Fruit fly (Drosophila melanogaster) ovary, adult (tissue): ENCODE measurements around the gene CG14327.

Experiments
- CG17801 ChIP-seq: fragments of 200-800 bp; optimal IDR thresholded peaks from 2 replicates; lab custom pipeline; 2019; ENCODE audit warnings: missing biosample characterization, mild to moderate bottlenecking, missing genetic modification characterization, moderate library complexity; ENCODE audit not compliant: partially characterized antibody

The CG14327 gene

DNA sequence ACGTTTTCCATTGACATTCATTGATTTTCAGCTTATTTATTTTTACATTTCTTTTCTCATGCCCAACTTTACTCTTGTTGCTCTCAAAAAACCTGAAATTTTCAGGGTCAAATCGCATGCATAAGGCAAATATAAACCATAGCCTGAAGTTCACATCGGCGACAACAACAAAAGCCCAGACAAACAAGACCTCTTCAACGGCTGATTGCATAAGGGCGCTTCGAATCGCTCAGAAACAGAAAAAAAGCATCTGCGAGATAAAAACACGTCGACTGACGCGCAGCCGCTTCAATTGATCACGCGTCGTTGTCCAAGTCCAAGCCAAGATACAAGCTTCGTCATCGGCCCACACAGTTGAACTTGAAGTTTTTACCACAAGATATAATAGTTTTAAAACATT lies at the start of gene CG14327:
CG14327 (plus strand) TSS at position 161 of the 400 bp plus-strand sequence.
- no peak for TF ChIP-seq CG17801 (GFP tag; lab: Kevin White, UChicago)

DNA sequence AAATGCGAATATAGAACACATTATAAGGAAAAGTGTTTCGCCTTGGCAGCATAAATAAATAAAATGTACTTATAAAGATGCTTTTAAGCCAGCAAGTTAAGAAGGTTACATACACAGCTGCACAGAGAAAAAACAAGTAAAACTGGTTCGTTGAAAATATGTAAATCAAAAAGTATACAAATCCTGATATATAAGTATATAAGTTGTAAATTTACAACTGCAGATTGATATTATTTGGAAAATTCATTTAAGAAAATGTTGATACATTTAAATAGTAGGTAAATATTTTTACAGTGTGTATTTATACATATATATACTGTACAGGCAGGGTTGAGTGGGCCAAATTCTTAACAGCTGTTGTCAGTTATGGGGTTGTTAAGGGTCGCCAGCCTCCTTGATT lies 48.7 kb upstream of the CG14327 start:
- TF ChIP-seq CG17801 (GFP tag; lab: Kevin White, UChicago), result no peak

DNA sequence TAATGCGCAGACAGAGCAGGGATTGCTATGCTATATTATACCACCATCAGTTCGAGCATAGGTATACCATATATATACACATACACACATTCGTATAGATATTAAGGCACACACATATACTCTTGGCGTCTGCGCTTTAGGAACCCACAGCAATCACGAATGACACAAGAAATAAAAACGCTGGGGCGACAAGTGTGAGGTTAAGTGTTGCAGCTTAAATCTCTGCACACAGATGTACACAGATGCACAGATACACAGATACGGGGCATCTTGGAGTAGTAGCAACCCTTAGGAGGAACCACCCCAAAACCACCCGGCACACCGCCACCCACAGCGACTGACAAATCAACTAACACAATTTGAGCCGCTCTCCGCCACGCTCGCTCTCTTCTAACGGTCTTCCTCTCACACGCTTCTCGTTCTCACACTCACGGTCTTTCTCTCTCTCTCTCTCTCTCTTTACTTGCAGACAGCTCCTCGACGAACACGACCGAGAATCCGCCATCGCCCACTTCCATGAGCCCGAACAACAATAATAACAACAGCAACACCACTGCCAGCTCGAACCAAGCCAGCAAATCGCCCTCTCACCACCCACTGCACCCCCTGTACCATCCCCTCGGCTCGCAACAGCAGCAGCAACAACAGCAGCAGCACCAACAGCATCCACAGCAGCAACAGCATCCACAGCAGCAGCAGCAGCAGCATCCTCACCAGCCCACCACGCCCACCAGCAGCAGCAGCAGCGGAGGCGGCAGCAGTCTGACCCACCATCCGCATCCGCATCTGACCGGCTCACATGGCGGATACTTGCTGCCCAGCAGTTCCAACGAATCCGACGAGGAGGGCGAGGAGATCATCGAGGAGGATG lies 46.7 kb upstream of the CG14327 start:
- no peak for TF ChIP-seq CG17801 (GFP tag; lab: Kevin White, UChicago)

DNA sequence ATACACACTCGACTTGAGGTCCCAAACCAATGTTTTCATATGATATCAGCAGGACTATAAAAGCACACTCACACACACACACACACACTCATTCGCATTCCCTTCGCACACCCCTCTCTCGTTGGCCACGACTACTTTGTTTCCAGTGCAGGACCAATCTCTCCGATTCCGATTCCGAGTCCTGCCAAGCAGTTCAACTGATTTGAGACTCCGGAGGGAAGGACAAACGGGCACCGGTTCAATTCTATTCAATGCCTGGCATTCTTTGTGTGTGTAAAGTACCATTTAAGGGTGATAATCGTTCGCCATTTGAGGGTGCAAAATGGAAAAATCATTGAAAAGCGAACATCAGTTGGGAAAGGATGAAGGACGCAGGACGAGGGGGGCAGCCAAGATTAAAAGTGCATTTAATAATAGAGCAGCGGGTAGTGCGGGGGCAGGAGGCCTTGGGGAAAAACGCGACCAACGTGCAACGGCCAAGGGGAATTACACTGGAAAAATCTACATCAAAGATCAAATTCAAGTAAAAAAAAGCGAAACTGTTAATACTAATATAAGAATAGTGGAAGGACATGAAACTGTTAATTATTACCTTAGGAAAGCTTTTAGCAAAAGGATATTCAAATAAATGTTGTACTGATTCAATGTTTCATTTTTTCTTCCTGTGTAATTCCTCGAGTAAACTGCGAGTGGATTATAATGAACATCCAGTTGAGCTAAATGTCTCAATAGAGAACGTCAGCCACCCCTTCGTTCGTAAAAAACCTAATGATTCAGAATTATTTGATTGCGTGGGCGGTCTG lies 29.6 kb upstream of the CG14327 start:
- no peak for TF ChIP-seq CG17801 (GFP tag; lab: Kevin White, UChicago)

DNA sequence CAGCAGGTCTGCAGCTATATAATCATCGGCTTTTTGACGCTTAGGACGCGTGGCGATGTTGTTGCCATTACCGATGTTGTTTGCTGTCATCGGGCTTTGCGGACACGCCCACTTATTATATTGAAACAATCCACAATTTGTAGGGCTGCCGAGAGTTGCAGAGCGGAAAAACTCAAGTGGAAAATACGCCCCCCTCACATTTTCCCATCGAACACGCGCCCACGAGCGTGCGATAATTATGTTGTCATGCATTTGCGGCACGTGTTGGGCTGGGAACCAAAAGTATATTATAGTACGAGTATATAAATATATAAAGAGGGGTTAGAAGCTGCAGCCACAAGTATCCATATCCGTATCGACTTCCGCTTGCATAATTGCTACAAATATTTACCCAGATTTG lies 24.7 kb upstream of the CG14327 start:
- TF ChIP-seq CG17801 (GFP tag; lab: Kevin White, UChicago), result no peak

DNA sequence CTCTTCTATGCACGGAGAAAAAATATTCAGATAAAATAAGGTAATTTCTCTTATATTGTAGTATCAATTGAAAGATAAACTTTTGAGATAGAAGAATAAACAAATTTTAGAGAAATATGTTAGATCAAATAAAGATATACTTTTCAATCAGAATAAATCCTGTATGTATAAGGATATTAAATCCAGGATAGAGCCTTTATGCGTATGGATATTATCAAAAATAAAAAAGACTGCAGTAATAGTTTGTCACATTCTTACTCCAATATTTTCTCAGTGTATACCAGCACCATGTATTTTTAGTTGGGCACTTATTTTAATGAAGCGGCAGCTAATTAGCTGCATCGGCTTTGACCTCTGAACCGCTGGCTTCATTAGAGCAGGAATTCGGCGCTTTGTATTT lies 21.7 kb upstream of the CG14327 start:
- TF ChIP-seq CG17801 (GFP tag; lab: Kevin White, UChicago), result no peak

DNA sequence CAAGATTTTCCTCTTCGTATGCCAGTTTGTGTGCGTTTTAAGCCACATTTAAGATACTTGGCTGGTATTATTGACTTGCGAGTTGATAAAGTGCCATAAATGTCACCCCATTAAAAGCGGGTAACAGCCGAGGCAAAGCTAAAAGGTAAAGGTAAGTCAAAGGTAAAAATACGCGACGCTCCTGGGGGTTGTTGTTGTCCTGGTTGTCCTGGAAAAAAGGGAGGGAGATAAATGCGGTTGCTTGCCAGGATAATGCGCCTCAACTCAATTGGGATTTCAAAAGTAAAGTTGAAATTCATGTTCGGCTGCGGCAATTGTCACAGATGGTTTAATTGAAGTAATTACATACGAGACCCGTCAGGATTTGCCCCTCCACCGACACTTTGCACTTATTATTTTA lies 20.0 kb upstream of the CG14327 start:
- no peak for TF ChIP-seq CG17801 (GFP tag; lab: Kevin White, UChicago)

DNA sequence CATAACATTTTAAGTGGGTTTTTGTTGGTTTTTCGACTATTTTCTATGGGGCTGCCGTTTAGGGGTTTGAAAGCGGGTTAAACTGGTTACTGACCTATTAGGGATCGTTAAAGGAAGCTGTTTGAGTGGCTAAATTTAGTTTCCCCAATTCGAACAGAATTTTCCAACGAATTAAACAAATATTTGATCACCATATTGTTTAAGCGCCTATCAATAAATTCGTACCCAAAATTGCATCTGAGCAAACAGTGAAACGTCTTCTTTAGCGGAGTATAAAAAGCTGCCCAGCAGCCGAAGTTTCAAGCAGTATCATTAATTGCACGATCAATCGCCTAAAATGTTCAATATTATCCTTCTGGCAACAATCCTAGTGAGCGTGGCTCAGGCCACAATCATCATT lies 19.4 kb upstream of the CG14327 start, which contains the start of gene Sgs5bis:
Sgs5bis (plus strand) TSS at position 301 of the 400 bp plus-strand sequence.
- TF ChIP-seq CG17801 (GFP tag; lab: Kevin White, UChicago), result no peak

DNA sequence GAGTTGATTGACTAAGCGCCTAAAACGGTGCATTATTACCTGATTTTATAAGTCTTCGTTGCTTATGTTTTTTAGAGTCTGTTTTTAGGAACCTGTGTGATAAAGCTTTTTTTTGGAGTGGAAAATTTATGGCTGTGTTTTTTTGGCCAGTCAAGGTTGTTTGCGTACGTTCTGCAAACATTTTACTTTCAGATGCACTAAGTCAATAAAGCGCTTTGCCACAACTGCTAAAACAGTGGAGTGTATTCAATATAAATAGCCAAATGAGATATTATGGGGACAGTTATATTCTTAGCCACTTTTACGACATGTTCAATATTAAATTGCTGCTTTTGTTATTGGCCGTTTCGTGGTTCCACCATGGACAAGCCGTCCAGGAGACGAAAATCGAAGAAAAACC lies 18.4 kb upstream of the CG14327 start, which contains the start of gene Sgs5:
Sgs5 (plus strand) TSS at position 279 of the 400 bp plus-strand sequence.
- TF ChIP-seq CG17801 (GFP tag; lab: Kevin White, UChicago), result no peak

DNA sequence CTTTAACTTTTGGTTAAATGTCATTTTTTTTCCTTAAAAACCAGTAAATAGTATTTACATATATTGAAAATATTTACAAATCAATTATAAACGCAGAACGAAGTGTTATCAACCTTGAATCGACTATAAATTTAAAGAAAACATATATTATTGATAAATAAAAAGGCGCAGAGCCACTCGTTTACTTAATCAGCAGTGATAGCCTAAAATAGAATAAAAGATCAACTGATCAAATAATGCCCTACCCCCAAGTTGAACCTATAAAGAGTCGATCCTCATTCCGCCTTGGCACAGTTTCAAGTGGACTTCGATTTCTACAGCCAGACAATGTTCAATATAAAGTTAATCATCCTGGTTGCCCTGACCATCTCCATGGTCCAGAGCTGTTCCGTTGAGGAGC lies 17.3 kb upstream of the CG14327 start, which contains the start of gene CG7606:
CG7606 (plus strand) TSS at position 301 of the 400 bp plus-strand sequence.
- TF ChIP-seq CG17801 (GFP tag; lab: Kevin White, UChicago), result no peak

DNA sequence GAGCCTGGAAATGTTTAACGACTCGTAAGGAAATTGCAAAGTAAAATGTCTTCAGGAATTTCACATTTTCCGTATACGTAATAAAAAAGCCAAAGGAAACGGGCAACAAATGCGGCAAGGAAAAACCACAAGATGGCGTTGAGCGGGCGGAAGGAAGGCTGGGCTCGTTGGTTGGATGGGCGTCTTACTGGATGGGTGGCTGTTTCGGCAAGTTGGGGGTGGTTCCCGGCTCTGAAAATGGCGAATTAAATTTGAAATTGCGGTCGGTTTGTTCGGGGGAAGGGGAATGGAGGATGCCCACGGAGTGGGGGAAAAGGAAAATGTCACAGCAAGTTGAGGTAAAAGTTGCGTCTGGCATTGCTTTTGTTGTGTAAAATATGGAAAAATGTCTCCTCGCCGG lies 13.8 kb upstream of the CG14327 start:
- no peak for TF ChIP-seq CG17801 (GFP tag; lab: Kevin White, UChicago)

DNA sequence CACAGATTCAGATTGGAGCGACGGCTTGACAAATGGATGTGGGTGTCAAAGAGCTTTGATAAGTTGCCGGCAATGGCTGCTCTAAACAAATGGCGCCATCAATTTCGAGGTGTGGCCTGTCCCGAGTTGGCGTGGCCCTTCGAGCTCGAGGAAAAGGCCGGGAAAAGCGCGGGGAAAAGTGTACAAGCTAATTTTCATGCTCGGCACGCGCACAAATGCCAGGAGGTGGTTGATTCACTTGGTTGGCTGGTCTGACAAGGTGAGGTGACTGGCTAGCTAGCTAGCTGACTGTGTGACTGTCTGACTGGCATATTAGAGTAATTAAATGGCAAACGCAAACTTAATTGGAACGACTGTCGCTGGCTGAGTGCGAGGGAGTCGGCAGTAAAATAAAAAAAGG lies 11.6 kb upstream of the CG14327 start:
- TF ChIP-seq CG17801 (GFP tag; lab: Kevin White, UChicago), result no peak

DNA sequence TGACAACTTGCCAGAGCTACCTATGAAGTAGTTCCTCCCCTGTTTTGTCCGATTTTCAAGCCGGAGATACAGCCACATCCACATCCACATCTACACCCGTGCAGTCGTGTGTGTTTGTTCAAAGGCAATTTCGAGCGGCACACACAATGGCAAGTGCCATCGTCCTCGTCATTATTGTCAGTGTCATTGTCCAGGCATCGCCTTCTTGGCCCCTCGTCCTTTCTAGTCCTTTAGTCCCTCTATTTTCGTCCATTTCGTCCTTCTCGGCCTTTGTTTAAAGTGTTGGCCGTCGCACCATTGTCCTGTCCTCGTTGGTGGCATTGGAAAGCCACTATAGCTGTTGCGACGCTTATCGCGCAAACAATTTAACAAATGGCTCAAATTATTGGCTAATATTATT lies 10.5 kb upstream of the CG14327 start:
- no peak for TF ChIP-seq CG17801 (GFP tag; lab: Kevin White, UChicago)

DNA sequence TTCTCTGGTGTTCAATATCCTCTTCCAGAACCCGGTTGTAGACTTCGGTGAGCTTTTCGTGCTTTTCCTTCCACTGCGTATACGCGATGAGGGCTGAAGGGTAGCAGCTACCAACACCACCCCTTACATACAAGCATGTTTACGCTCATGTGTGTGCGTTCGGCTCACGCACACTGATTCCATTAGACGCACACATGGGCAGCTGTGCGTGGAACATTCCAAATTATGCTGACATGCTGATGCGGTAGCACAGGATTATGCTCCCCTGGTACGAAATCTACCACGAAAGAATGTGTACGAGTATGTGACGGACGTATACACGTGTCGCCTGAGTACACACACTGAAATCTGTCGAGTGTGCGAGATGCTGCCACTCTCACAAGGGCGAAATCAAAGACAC lies 9.8 kb upstream of the CG14327 start:
- TF ChIP-seq CG17801 (GFP tag; lab: Kevin White, UChicago), result no peak

DNA sequence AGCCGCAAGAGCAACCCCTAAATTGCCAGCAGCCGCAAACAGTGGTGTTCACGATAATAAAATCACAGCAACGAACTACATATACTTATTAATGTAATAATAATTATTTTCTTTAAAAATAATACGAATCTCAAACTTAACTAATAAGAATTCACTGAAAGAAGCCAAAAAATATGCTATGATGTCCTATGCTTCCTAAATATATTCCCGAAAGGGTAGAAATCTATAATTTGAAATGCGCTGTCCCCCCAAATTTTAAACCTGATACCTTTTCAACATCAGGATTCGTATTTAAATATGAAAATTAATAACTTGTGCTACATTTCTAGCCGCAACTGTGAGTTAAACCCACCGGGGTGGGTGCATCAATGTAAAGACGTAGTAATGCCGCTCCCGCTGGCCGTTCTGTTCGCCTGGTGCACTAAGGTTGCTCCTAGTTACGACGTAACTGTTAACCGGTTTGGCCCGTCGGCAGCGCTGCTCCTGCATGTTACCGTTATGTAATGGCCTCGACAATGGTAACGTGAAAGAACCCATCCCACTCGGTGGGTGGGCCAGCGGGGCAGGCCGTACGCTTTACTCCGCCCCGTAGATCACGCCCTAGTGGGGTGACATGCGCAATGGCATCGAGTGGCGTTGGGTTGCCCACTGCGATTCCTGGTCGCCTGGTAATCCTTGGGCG lies 9.2 kb upstream of the CG14327 start:
- TF ChIP-seq CG17801 (GFP tag; lab: Kevin White, UChicago), result no peak
